Worm (Caenorhabditis elegans) whole organism, early embryonic: ENCODE data around the gene F58E2.3.

Source experiments
- aly-1 ChIP-seq: sonication (generic microtip); optimal IDR thresholded peaks from 2 replicates; lab custom pipeline; 2016; ENCODE audit warnings: missing genetic modification characterization, missing compliant biosample characterization
- ceh-36 ChIP-seq: sonication (generic microtip); optimal IDR thresholded peaks from 2 replicates; lab custom pipeline; 2016; ENCODE audit warnings: missing genetic modification characterization, inconsistent platforms, missing compliant biosample characterization
- flt-1 ChIP-seq: fragments of 200-800 bp; sonication (Bioruptor generic); IDR thresholded peaks from 2 replicates; pipeline ENCODE4 v1.3.6; 2022; ENCODE audit warnings: missing genetic modification characterization, missing compliant biosample characterization
- hmg-4 ChIP-seq: fragments of 200-800 bp; sonication (Bioruptor generic); optimal IDR thresholded peaks from 2 replicates; lab custom pipeline; 2018; ENCODE audit warnings: mild to moderate bottlenecking, missing genetic modification characterization, missing compliant biosample characterization
- tbx-37 ChIP-seq: fragments of 200-800 bp; sonication (Bioruptor generic); conservative IDR thresholded peaks from 2 replicates; pipeline ENCODE4 v1.3.6; 2022; ENCODE audit warnings: missing genetic modification reagents, missing genetic modification characterization, missing compliant biosample characterization

ce11 chrIV:3478911-3479385 is 11.7 kb downstream of the F58E2.3 start, which contains the start of the genes srz-70 and C09G12.5:
- TF ChIP-seq tbx-37 (GFP tag; lab: Robert Waterston, UW): no peak
- TF ChIP-seq hmg-4 (GFP tag; lab: Kevin White, UChicago): no peak
- no peak for TF ChIP-seq flt-1 (GFP tag; lab: Robert Waterston, UW)
- TF ChIP-seq ceh-36 (tag; lab: Kevin White, UChicago): no peak
- TF ChIP-seq aly-1 (tag; lab: Kevin White, UChicago): no peak
